Worm (Caenorhabditis elegans) whole organism, early embryonic: ENCODE measurements around the gene C35A5.8.

Experiments used
- aly-1 ChIP-seq: sonication (generic microtip); optimal IDR thresholded peaks from 2 replicates; lab custom pipeline; 2016; ENCODE audit warnings: missing genetic modification characterization, missing compliant biosample characterization
- ama-1 ChIP-seq: fragments of 150-350 bp; optimal IDR thresholded peaks from 2 replicates; lab custom pipeline; 2014
- ceh-13 ChIP-seq: fragments of 200-800 bp; sonication (Bioruptor generic); optimal IDR thresholded peaks from 2 replicates; lab custom pipeline; 2018; ENCODE audit warnings: mild to moderate bottlenecking, missing genetic modification characterization, missing compliant biosample characterization
- ceh-36 ChIP-seq: sonication (generic microtip); optimal IDR thresholded peaks from 2 replicates; lab custom pipeline; 2016; ENCODE audit warnings: missing genetic modification characterization, inconsistent platforms, missing compliant biosample characterization
- ets-7 ChIP-seq: sonication (generic microtip); optimal IDR thresholded peaks from 2 replicates; lab custom pipeline; 2016; ENCODE audit warnings: missing genotype, missing genetic modification characterization, missing compliant biosample characterization
- flt-1 ChIP-seq: fragments of 200-800 bp; sonication (Bioruptor generic); IDR thresholded peaks from 2 replicates; pipeline ENCODE4 v1.3.6; 2022; ENCODE audit warnings: missing genetic modification characterization, missing compliant biosample characterization
- pes-1 ChIP-seq: fragments of 200-800 bp; sonication (Bioruptor generic); IDR thresholded peaks from 2 replicates; pipeline ENCODE4 v1.3.6; 2022; ENCODE audit warnings: missing genetic modification reagents, missing genetic modification characterization, missing compliant biosample characterization
- tbx-11 ChIP-seq: fragments of 200-800 bp; sonication (Bioruptor generic); IDR thresholded peaks from 2 replicates; pipeline ENCODE4 v1.3.6; 2022; ENCODE audit warnings: missing genetic modification characterization, missing compliant biosample characterization
- tbx-37 ChIP-seq: fragments of 200-800 bp; sonication (Bioruptor generic); conservative IDR thresholded peaks from 2 replicates; pipeline ENCODE4 v1.3.6; 2022; ENCODE audit warnings: missing genetic modification reagents, missing genetic modification characterization, missing compliant biosample characterization

ce11 chrV:10555239-10555638 is 29.5 kb upstream of the C35A5.8 start, which contains the start of gene F32G8.3:
- TF ChIP-seq ceh-13 (GFP tag; lab: Kevin White, UChicago) (no peak), tbx-37 (GFP tag; lab: Robert Waterston, UW) (no peak), ama-1 (lab: Kevin White, UChicago) (no peak), aly-1 (tag; lab: Kevin White, UChicago) (no peak), tbx-11 (GFP tag; lab: Robert Waterston, UW) (no peak), ceh-36 (tag; lab: Kevin White, UChicago) (no peak), ets-7 (tag; lab: Kevin White, UChicago) (no peak), flt-1 (GFP tag; lab: Robert Waterston, UW) (no peak), pes-1 (GFP tag; lab: Robert Waterston, UW) (no peak)
